Worm (Caenorhabditis elegans): ENCODE measurements around the gene pkc-2.

DNA sequence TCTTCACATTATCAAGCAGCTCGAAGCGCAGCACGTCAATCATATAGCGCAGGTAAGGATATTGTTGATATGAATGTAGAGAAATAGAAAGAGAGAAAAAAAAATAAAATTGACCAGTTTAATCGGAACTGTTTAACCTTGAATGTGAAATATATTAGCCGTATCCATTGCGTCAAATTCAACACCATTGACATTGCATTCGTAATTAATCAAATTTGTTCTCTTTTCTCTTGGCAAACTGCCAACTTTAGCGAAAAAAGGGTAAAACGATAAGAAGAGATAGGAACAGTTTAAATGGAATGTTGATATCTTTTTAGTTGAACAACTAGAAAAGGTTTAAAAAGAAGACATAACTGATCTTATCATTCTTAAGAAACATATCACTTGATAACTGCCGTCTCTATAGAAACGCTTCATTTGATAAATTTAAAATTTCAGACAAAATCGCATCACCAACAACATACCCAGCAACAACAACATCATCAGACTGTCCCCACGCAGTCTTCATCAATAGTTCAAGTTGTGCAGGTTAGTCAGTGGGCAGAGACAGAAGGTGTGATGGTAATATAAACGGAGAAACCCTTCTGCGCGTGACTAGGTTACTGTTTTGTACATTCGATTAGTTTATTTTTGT lies 39.1 kb downstream of the pkc-2 start:
- TF ChIP-seq ztf-11 (tag; optimal IDR thresholded peaks at IDR 0.05), result no peak
- TF ChIP-seq elt-3 (tag; optimal IDR thresholded peaks at IDR 0.05), result no peak
- no peak for TF ChIP-seq unc-39 (tag; optimal IDR thresholded peaks at IDR 0.05)
- no peak for TF ChIP-seq mep-1 (tag; optimal IDR thresholded peaks at IDR 0.05)
- no peak for TF ChIP-seq nhr-28 (tag; optimal IDR thresholded peaks at IDR 0.05)
- no peak for TF ChIP-seq unc-62 (GFP tag; optimal IDR thresholded peaks at IDR 0.05)
- TF ChIP-seq snpc-4 (tag; optimal IDR thresholded peaks at IDR 0.05), result no peak
- TF ChIP-seq M03D4.4 (tag; optimal IDR thresholded peaks at IDR 0.05), result no peak
- no peak for TF ChIP-seq ceh-83 (GFP tag; optimal IDR thresholded peaks at IDR 0.05)
- TF ChIP-seq pha-4 (tag; optimal IDR thresholded peaks at IDR 0.05), result no peak
- no peak for TF ChIP-seq lsy-2 (tag; optimal IDR thresholded peaks at IDR 0.05)
- TF ChIP-seq lin-13 (tag; optimal IDR thresholded peaks at IDR 0.05), result no peak
- TF ChIP-seq nhr-12 (tag; optimal IDR thresholded peaks at IDR 0.05), result no peak
- TF ChIP-seq nhr-2 (tag; optimal IDR thresholded peaks at IDR 0.05), result no peak

All from whole organism, mixed stage, embryonic.